Worm (Caenorhabditis elegans) whole organism, L4 larva: ENCODE results near the gene T05B4.13.

Source experiments
- F44E2.7 ChIP-seq: fragments of 200-800 bp; sonication (Bioruptor generic); IDR thresholded peaks from 2 replicates; pipeline ENCODE4 v2.1.2; 2022; ENCODE audit warnings: missing genetic modification characterization, missing compliant biosample characterization
- ZK337.2 ChIP-seq: fragments of 200-800 bp; sonication (Bioruptor generic); IDR thresholded peaks from 2 replicates; pipeline ENCODE4 v1.3.6; 2022; ENCODE audit warnings: missing genetic modification reagents, missing genetic modification characterization, missing compliant biosample characterization
- ZK546.5 ChIP-seq, 2 experiments: sonication (generic microtip); optimal IDR thresholded peaks; 2 replicates each; lab custom pipeline; 2017; ENCODE audit warnings: missing biosample characterization in 2 of 2, missing genetic modification characterization in 2 of 2
- ceh-32 ChIP-seq: sonication (generic microtip); optimal IDR thresholded peaks from 2 replicates; lab custom pipeline; 2016; ENCODE audit warnings: mild to moderate bottlenecking, missing genetic modification characterization, missing compliant biosample characterization; ENCODE audit not compliant: poor library complexity
- ceh-62 ChIP-seq: sonication (generic microtip); optimal IDR thresholded peaks from 2 replicates; lab custom pipeline; 2017; ENCODE audit warnings: missing biosample characterization, missing genetic modification characterization
- ceh-82 ChIP-seq: sonication (generic microtip); optimal IDR thresholded peaks from 2 replicates; lab custom pipeline; 2017; ENCODE audit warnings: missing biosample characterization, missing genetic modification characterization
- ces-1 ChIP-seq: fragments of 150-350 bp; sonication (generic microtip); optimal IDR thresholded peaks from 4 replicates; lab custom pipeline; 2014; ENCODE audit warnings: missing biosample characterization, missing genetic modification reagents, missing genetic modification characterization
- ctbp-1 ChIP-seq: fragments of 200-800 bp; sonication (Bioruptor generic); IDR thresholded peaks from 2 replicates; pipeline ENCODE4 v1.3.6; 2022; ENCODE audit warnings: missing genetic modification reagents, missing genetic modification characterization, missing compliant biosample characterization
- egl-27 ChIP-seq: sonication (generic microtip); optimal IDR thresholded peaks from 3 replicates; lab custom pipeline; 2017; ENCODE audit warnings: missing biosample characterization, missing genetic modification reagents, missing genetic modification characterization
- fkh-10 ChIP-seq: fragments of 150-350 bp; optimal IDR thresholded peaks from 2 replicates; lab custom pipeline; 2014; ENCODE audit warnings: missing biosample characterization, missing genetic modification reagents, missing genetic modification characterization
- jun-1 ChIP-seq: fragments of 150-350 bp; optimal IDR thresholded peaks from 2 replicates; lab custom pipeline; 2014; ENCODE audit warnings: missing biosample characterization, missing genetic modification reagents, missing genetic modification characterization
- lin-15B ChIP-seq: fragments of 150-350 bp; sonication (generic microtip); optimal IDR thresholded peaks from 3 replicates; lab custom pipeline; 2014; ENCODE audit warnings: missing biosample characterization, missing genetic modification characterization
- lin-29 ChIP-seq: fragments of 200-800 bp; sonication (Bioruptor generic); IDR thresholded peaks from 2 replicates; pipeline ENCODE4 v1.3.6; 2022; ENCODE audit warnings: missing genetic modification reagents, missing genetic modification characterization, missing compliant biosample characterization
- lin-39 ChIP-seq: fragments of 150-350 bp; optimal IDR thresholded peaks from 2 replicates; lab custom pipeline; 2014; ENCODE audit warnings: missing biosample characterization, missing genetic modification reagents, missing genetic modification characterization
- mes-2 ChIP-seq: sonication (generic microtip); optimal IDR thresholded peaks from 2 replicates; lab custom pipeline; 2016; ENCODE audit warnings: missing genotype, mild to moderate bottlenecking, missing genetic modification characterization, missing compliant biosample characterization; ENCODE audit not compliant: poor library complexity, severe bottlenecking
- mxl-2 ChIP-seq: fragments of 200-800 bp; sonication (Bioruptor generic); conservative IDR thresholded peaks from 2 replicates; pipeline ENCODE4 v1.3.6; 2022; ENCODE audit warnings: missing genetic modification reagents, missing genetic modification characterization, missing compliant biosample characterization
- nhr-25 ChIP-seq: sonication (generic microtip); optimal IDR thresholded peaks from 2 replicates; lab custom pipeline; 2017; ENCODE audit warnings: missing genetic modification characterization, mild to moderate bottlenecking, missing compliant biosample characterization, antibody characterized with exemption, moderate library complexity, borderline replicate concordance; ENCODE audit not compliant: insufficient read depth
- nhr-28 ChIP-seq: fragments of 150-350 bp; optimal IDR thresholded peaks from 2 replicates; lab custom pipeline; 2014; ENCODE audit warnings: missing biosample characterization, missing genetic modification characterization
- nhr-76 ChIP-seq: fragments of 150-350 bp; optimal IDR thresholded peaks from 2 replicates; lab custom pipeline; 2014; ENCODE audit warnings: missing biosample characterization, missing genetic modification characterization
- snpc-4 ChIP-seq: fragments of 150-350 bp; optimal IDR thresholded peaks from 2 replicates; lab custom pipeline; 2014; ENCODE audit warnings: missing biosample characterization, missing genetic modification characterization
- unc-62 ChIP-seq, 3 experiments: fragments of 150-350 bp in 1 of 3; sonication (generic microtip); optimal IDR thresholded peaks in 2 of 3; peaks in 1 of 3; 1 replicate in 1 of 3; 2 replicates in 2 of 3; lab custom pipeline; 2014 to 2017; ENCODE audit warnings: missing biosample characterization in 3 of 3, missing genetic modification characterization in 3 of 3, missing genetic modification reagents in 3 of 3, missing genotype in 1 of 3
- zfp-2 ChIP-seq: sonication (generic microtip); optimal IDR thresholded peaks from 2 replicates; lab custom pipeline; 2016; ENCODE audit warnings: mild to moderate bottlenecking, missing genetic modification characterization, missing compliant biosample characterization

The T05B4.13 gene

ce11 chrV:4094740-4095139 is 32.6 kb downstream of the T05B4.13 start, which contains the start of gene nhr-181:
Gene nhr-181, plus strand, starts transcription at chrV:4095040.
- TF ChIP-seq egl-27 (no peak), unc-62 (GFP tag; optimal IDR thresholded peaks at IDR 0.05 in 1 of 2; lab: Kevin White, UChicago) (peak in 1 of 2 experiments; percentile 27), unc-62 (tag; optimal IDR thresholded peaks at IDR 0.05; lab: Kevin White, UChicago) (no peak)
- TF ChIP-seq, all 104 proteins: peak for 1

- TF ChIP-seq unc-62 (GFP tag; optimal IDR thresholded peaks at IDR 0.05 in 1 of 2; lab: Kevin White, UChicago) (peak in 1 of 2 experiments; percentile 8), unc-62 (tag; optimal IDR thresholded peaks at IDR 0.05; lab: Kevin White, UChicago) (no peak), ctbp-1 (no peak)
These were observed 44.4 kb downstream of the T05B4.13 start, which contains the start of gene F38H12.5 for ce11 chrV:4082952-4083351. Gene F38H12.5, minus strand, starts transcription at chrV:4083052.

- TF ChIP-seq nhr-28 (tag; lab: Kevin White, UChicago) (no peak), nhr-25 (no peak), zfp-2 (tag; lab: Kevin White, UChicago) (no peak), ceh-82 (no peak), ZK337.2 (no peak), nhr-76 (tag; lab: Kevin White, UChicago) (no peak), ZK546.5 (tag; optimal IDR thresholded peaks at IDR 0.05; lab: Kevin White, UChicago) (no peak), ceh-62 (tag; lab: Kevin White, UChicago) (no peak), mes-2 (tag; lab: Kevin White, UChicago) (no peak), lin-29 (GFP tag; lab: Robert Waterston, UW) (no peak), ceh-32 (tag; lab: Kevin White, UChicago) (no peak), snpc-4 (tag; lab: Kevin White, UChicago) (no peak), F44E2.7 (GFP tag; lab: Robert Waterston, UW) (no peak), lin-39 (tag; lab: Kevin White, UChicago) (no peak)
These were observed 46.1 kb downstream of the T05B4.13 start, which contains the start of gene srh-211 for ce11 chrV:4081283-4081682. Gene srh-211, minus strand, starts transcription at chrV:4081383.

ce11 chrV:4080546-4080945 is 46.8 kb downstream of the T05B4.13 start:
- no peak for TF ChIP-seq lin-15B (tag; lab: Kevin White, UChicago)
- TF ChIP-seq jun-1 (tag; lab: Kevin White, UChicago) = no peak
- TF ChIP-seq unc-62 (GFP tag; optimal IDR thresholded peaks at IDR 0.05 in 1 of 2; lab: Kevin White, UChicago) = peak in 1 of 2 experiments; percentile 93
- no peak for TF ChIP-seq unc-62 (tag; optimal IDR thresholded peaks at IDR 0.05; lab: Kevin White, UChicago)
- no peak for TF ChIP-seq ces-1 (GFP tag; lab: Kevin White, UChicago)
- no peak for TF ChIP-seq fkh-10 (GFP tag; lab: Kevin White, UChicago)
- TF ChIP-seq mxl-2 (GFP tag; lab: Robert Waterston, UW) = no peak
- TF ChIP-seq, all 104 proteins: peak for 1
